Fruit fly (Drosophila melanogaster) whole organism, embryonic: Measurements from ENCODE around the gene Rhp.

ENCODE experiments used
- CG8290 ChIP-seq, 3 experiments: fragments of 200-800 bp; sonication (Bioruptor generic); optimal IDR thresholded peaks; 2 replicates each; lab custom pipeline; 2016 to 2019; ENCODE audit warnings: missing biosample characterization in 3 of 3, missing genetic modification characterization in 3 of 3, mild to moderate bottlenecking in 2 of 3, moderate library complexity in 1 of 3
- NC2α ChIP-seq: fragments of 200-800 bp; sonication (Bioruptor generic); optimal IDR thresholded peaks from 2 replicates; lab custom pipeline; 2016; ENCODE audit warnings: missing biosample characterization, missing genetic modification characterization
- dimm ChIP-seq: fragments of 200-800 bp; sonication (Bioruptor generic); IDR thresholded peaks from 2 replicates; pipeline ENCODE4 v1.3.6; 2022; ENCODE audit warnings: missing biosample characterization, missing genetic modification characterization
- hth ChIP-seq: fragments of >200 bp; optimal IDR thresholded peaks from 2 replicates; lab custom pipeline; 2017; ENCODE audit warnings: inconsistent platforms
- ken ChIP-seq: fragments of 200-800 bp; sonication (Bioruptor generic); IDR thresholded peaks from 3 replicates; pipeline ENCODE4 v1.3.6; 2022; ENCODE audit warnings: missing biosample characterization, missing genetic modification characterization
- org-1 ChIP-seq: fragments of 200-800 bp; sonication (Bioruptor generic); optimal IDR thresholded peaks from 2 replicates; lab custom pipeline; 2017; ENCODE audit warnings: missing biosample characterization, missing genetic modification characterization
- schlank ChIP-seq: fragments of 200-800 bp; sonication (Bioruptor generic); optimal IDR thresholded peaks from 2 replicates; lab custom pipeline; 2018; ENCODE audit warnings: missing biosample characterization, mild to moderate bottlenecking, missing genetic modification characterization
- slp2 ChIP-seq: fragments of 200-800 bp; sonication (Bioruptor generic); optimal IDR thresholded peaks from 2 replicates; lab custom pipeline; 2016; ENCODE audit warnings: missing biosample characterization, missing genetic modification characterization

- no peak for TF ChIP-seq ken
- TF ChIP-seq org-1: no peak
- TF ChIP-seq schlank (tag; lab: Kevin White, UChicago): no peak
- no peak for TF ChIP-seq NC2α (GFP tag; lab: Kevin White, UChicago)
- no peak for TF ChIP-seq dimm
- TF ChIP-seq CG8290 (GFP tag; optimal IDR thresholded peaks at IDR 0.05; lab: Kevin White, UChicago): peak; percentile 69
- TF ChIP-seq CG8290 (tag; optimal IDR thresholded peaks at IDR 0.05; lab: Kevin White, UChicago): peak in 1 of 2 experiments; percentile 65
- TF ChIP-seq slp2 (GFP tag; lab: Kevin White, UChicago): no peak
- no peak for TF ChIP-seq hth
Measured at dm6 chrX:15802880-15803650, 14.4 kb downstream of the Rhp start.
